Worm (Caenorhabditis elegans) whole organism, late embryonic: ENCODE measurements around the gene clp-7.

Experiments
- C08G9.2 ChIP-seq: sonication (generic microtip); optimal IDR thresholded peaks from 2 replicates; lab custom pipeline; 2016; ENCODE audit warnings: mild to moderate bottlenecking, missing genetic modification characterization, moderate library complexity, missing compliant biosample characterization
- C38D4.7 ChIP-seq: fragments of 200-800 bp; sonication (Bioruptor generic); optimal IDR thresholded peaks from 2 replicates; lab custom pipeline; 2018; ENCODE audit warnings: mild to moderate bottlenecking, missing genetic modification characterization, moderate library complexity, missing compliant biosample characterization
- K09A11.1 ChIP-seq: sonication (generic microtip); optimal IDR thresholded peaks from 2 replicates; lab custom pipeline; 2017; ENCODE audit warnings: antibody characterized with exemption, mild to moderate bottlenecking, missing genetic modification characterization, missing compliant biosample characterization; ENCODE audit not compliant: insufficient read depth
- T23F11.4 ChIP-seq: fragments of 200-800 bp; sonication (Bioruptor generic); optimal IDR thresholded peaks from 2 replicates; lab custom pipeline; 2018; ENCODE audit warnings: mild to moderate bottlenecking, missing genetic modification characterization, missing compliant biosample characterization
- ahr-1 ChIP-seq: sonication (generic microtip); optimal IDR thresholded peaks from 2 replicates; lab custom pipeline; 2016; ENCODE audit warnings: missing genetic modification characterization, missing compliant biosample characterization
- ceh-14 ChIP-seq: sonication (generic microtip); optimal IDR thresholded peaks from 2 replicates; lab custom pipeline; 2016; ENCODE audit warnings: missing genotype, missing genetic modification characterization, missing compliant biosample characterization
- ceh-24 ChIP-seq: sonication (generic microtip); optimal IDR thresholded peaks from 2 replicates; lab custom pipeline; 2016; ENCODE audit warnings: mild to moderate bottlenecking, missing genetic modification characterization, missing compliant biosample characterization
- ceh-30 ChIP-seq: fragments of 150-350 bp; optimal IDR thresholded peaks from 2 replicates; lab custom pipeline; 2014; ENCODE audit warnings: missing biosample characterization, missing genetic modification characterization
- ceh-31 ChIP-seq: sonication (generic microtip); optimal IDR thresholded peaks from 2 replicates; lab custom pipeline; 2016; ENCODE audit warnings: missing genetic modification characterization, missing compliant biosample characterization
- ceh-6 ChIP-seq: fragments of 200-800 bp; sonication (Bioruptor generic); optimal IDR thresholded peaks from 2 replicates; lab custom pipeline; 2018; ENCODE audit warnings: mild to moderate bottlenecking, missing genetic modification characterization, missing compliant biosample characterization
- dmd-4 ChIP-seq: sonication (generic microtip); optimal IDR thresholded peaks from 2 replicates; lab custom pipeline; 2016; ENCODE audit warnings: borderline replicate concordance, missing genetic modification characterization, missing compliant biosample characterization
- elt-2 ChIP-seq: sonication (generic microtip); optimal IDR thresholded peaks from 2 replicates; lab custom pipeline; 2016; ENCODE audit warnings: missing genetic modification reagents, missing genetic modification characterization, missing compliant biosample characterization
- eyg-1 ChIP-seq: sonication (generic microtip); optimal IDR thresholded peaks from 2 replicates; lab custom pipeline; 2016; ENCODE audit warnings: missing genotype, missing genetic modification characterization, missing compliant biosample characterization
- fkh-10 ChIP-seq: fragments of 150-350 bp; optimal IDR thresholded peaks from 2 replicates; lab custom pipeline; 2014; ENCODE audit warnings: missing biosample characterization, missing genetic modification reagents, missing genetic modification characterization
- fkh-6 ChIP-seq: sonication (generic microtip); optimal IDR thresholded peaks from 2 replicates; lab custom pipeline; 2016; ENCODE audit warnings: missing genetic modification characterization, missing compliant biosample characterization
- gmeb-2 ChIP-seq: sonication (generic microtip); optimal IDR thresholded peaks from 2 replicates; lab custom pipeline; 2016; ENCODE audit warnings: missing genetic modification characterization, inconsistent platforms, missing compliant biosample characterization
- hlh-13 ChIP-seq: fragments of 200-800 bp; sonication (Bioruptor generic); optimal IDR thresholded peaks from 2 replicates; lab custom pipeline; 2018; ENCODE audit warnings: mild to moderate bottlenecking, missing genetic modification characterization, missing compliant biosample characterization
- hlh-15 ChIP-seq: sonication (generic microtip); optimal IDR thresholded peaks from 2 replicates; lab custom pipeline; 2016; ENCODE audit warnings: missing genetic modification characterization, missing compliant biosample characterization
- hlh-30 ChIP-seq: sonication (generic microtip); optimal IDR thresholded peaks from 2 replicates; lab custom pipeline; 2017; ENCODE audit warnings: antibody characterized with exemption, missing genetic modification characterization, missing compliant biosample characterization; ENCODE audit not compliant: insufficient read depth
- hlh-8 ChIP-seq: sonication (generic microtip); optimal IDR thresholded peaks from 2 replicates; lab custom pipeline; 2016; ENCODE audit warnings: missing genotype, missing genetic modification characterization, missing compliant biosample characterization
- lim-6 ChIP-seq: sonication (generic microtip); optimal IDR thresholded peaks from 2 replicates; lab custom pipeline; 2016; ENCODE audit warnings: missing genetic modification characterization, missing compliant biosample characterization
- mec-3 ChIP-seq: sonication (generic microtip); optimal IDR thresholded peaks from 2 replicates; lab custom pipeline; 2016; ENCODE audit warnings: borderline replicate concordance, missing genetic modification characterization, missing compliant biosample characterization
- nfya-1 ChIP-seq: sonication (generic microtip); optimal IDR thresholded peaks from 2 replicates; lab custom pipeline; 2017; ENCODE audit warnings: missing genetic modification characterization, mild to moderate bottlenecking, missing compliant biosample characterization, antibody characterized with exemption, moderate library complexity
- odd-2 ChIP-seq: sonication (generic microtip); optimal IDR thresholded peaks from 2 replicates; lab custom pipeline; 2017; ENCODE audit warnings: antibody characterized with exemption, mild to moderate bottlenecking, missing genetic modification characterization, missing compliant biosample characterization
- pqm-1 ChIP-seq: sonication (generic microtip); optimal IDR thresholded peaks from 2 replicates; lab custom pipeline; 2016; ENCODE audit warnings: missing genetic modification characterization, missing compliant biosample characterization
- rnt-1 ChIP-seq: sonication (generic microtip); optimal IDR thresholded peaks from 2 replicates; lab custom pipeline; 2016; ENCODE audit warnings: missing genetic modification characterization, missing compliant biosample characterization
- sdc-2 ChIP-seq: sonication (generic microtip); optimal IDR thresholded peaks from 2 replicates; lab custom pipeline; 2016; ENCODE audit warnings: missing genotype, missing genetic modification characterization, missing compliant biosample characterization
- sox-2 ChIP-seq: fragments of 200-800 bp; sonication (Bioruptor generic); IDR thresholded peaks from 2 replicates; pipeline ENCODE4 v1.3.6; 2022; ENCODE audit warnings: missing genetic modification reagents, missing genetic modification characterization, missing compliant biosample characterization
- unc-3 ChIP-seq, 2 experiments: fragments of 200-800 bp in 1 of 2; sonication (Bioruptor generic) in 1 of 2; sonication (generic microtip) in 1 of 2; conservative IDR thresholded peaks in 1 of 2; optimal IDR thresholded peaks in 1 of 2; 2 replicates each; pipeline versions ENCODE4 v1.3.6 to Lab custom; 2016 to 2022; ENCODE audit warnings: missing compliant biosample characterization in 2 of 2, missing genetic modification characterization in 2 of 2, missing genetic modification reagents in 1 of 2
- unc-42 ChIP-seq: sonication (generic microtip); optimal IDR thresholded peaks from 2 replicates; lab custom pipeline; 2016; ENCODE audit warnings: missing genotype, missing genetic modification characterization, missing compliant biosample characterization
- unc-86 ChIP-seq: sonication (generic microtip); optimal IDR thresholded peaks from 2 replicates; lab custom pipeline; 2016; ENCODE audit warnings: missing genetic modification characterization, missing compliant biosample characterization

clp-7 gene

ce11 chrIV:1460686-1461085 lies 14.9 kb upstream of the clp-7 start, which contains the start of gene col-106:
Gene col-106 (minus strand): TSS chrIV:1460786.
- TF ChIP-seq C38D4.7 (GFP tag; lab: Kevin White, UChicago) (no peak), ceh-14 (no peak), ceh-6 (GFP tag; lab: Kevin White, UChicago) (no peak), gmeb-2 (tag; lab: Kevin White, UChicago) (no peak), sox-2 (GFP tag; lab: Robert Waterston, UW) (no peak)

ce11 chrIV:1459826-1460489 lies 14.2 kb upstream of the clp-7 start:
- TF ChIP-seq unc-42 (tag; lab: Kevin White, UChicago), result no peak
- no peak for TF ChIP-seq unc-3 (GFP tag; conservative IDR thresholded peaks at IDR 0.05; lab: Robert Waterston, UW)
- TF ChIP-seq unc-3 (tag; optimal IDR thresholded peaks at IDR 0.05; lab: Kevin White, UChicago), result no peak
- no peak for TF ChIP-seq T23F11.4 (GFP tag; lab: Kevin White, UChicago)
- no peak for TF ChIP-seq hlh-15 (tag; lab: Kevin White, UChicago)
- no peak for TF ChIP-seq eyg-1 (tag; lab: Kevin White, UChicago)
- no peak for TF ChIP-seq nfya-1 (tag; lab: Kevin White, UChicago)
- TF ChIP-seq ceh-24 (tag; lab: Kevin White, UChicago), result no peak

DNA sequence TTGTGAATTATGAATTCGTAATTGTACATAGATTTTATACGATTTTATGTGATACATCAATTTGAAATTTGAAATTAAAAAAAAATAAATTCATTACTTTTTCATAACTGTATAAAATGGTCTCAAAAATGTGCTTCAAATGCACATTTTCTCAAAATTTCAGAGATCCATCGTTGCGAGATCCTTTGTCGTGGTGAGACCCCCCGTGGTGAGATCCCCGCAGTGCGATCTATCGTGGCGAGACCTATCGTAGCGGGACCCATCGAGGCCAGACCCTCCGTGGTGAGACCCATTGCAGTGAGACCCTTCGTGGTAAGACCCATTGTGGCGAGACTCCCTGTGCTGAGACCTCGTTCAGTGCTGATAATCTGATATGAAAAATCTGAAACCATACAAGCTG lies 13.7 kb upstream of the clp-7 start:
- TF ChIP-seq pqm-1 (tag; lab: Kevin White, UChicago), result no peak

ce11 chrIV:1458192-1458591 lies 12.4 kb upstream of the clp-7 start:
- no peak for TF ChIP-seq K09A11.1 (tag; lab: Kevin White, UChicago)
- TF ChIP-seq hlh-13 (GFP tag; lab: Kevin White, UChicago), result no peak
- TF ChIP-seq hlh-15 (tag; lab: Kevin White, UChicago), result no peak
- TF ChIP-seq hlh-30 (tag; lab: Kevin White, UChicago), result no peak
- no peak for TF ChIP-seq C38D4.7 (GFP tag; lab: Kevin White, UChicago)
- TF ChIP-seq rnt-1, result no peak
- TF ChIP-seq ceh-31 (tag; lab: Kevin White, UChicago), result no peak
- TF ChIP-seq fkh-10 (GFP tag; lab: Kevin White, UChicago), result no peak
- no peak for TF ChIP-seq C08G9.2 (tag; lab: Kevin White, UChicago)
- TF ChIP-seq fkh-6 (tag; lab: Kevin White, UChicago), result no peak
- TF ChIP-seq ceh-30 (tag; lab: Kevin White, UChicago), result no peak
- no peak for TF ChIP-seq unc-86 (tag; lab: Kevin White, UChicago)
- no peak for TF ChIP-seq sdc-2 (tag; lab: Kevin White, UChicago)
- TF ChIP-seq hlh-8 (tag; lab: Kevin White, UChicago), result no peak
- no peak for TF ChIP-seq dmd-4 (tag; lab: Kevin White, UChicago)
- no peak for TF ChIP-seq odd-2
- TF ChIP-seq elt-2 (tag; lab: Kevin White, UChicago), result no peak
- no peak for TF ChIP-seq ahr-1 (tag; lab: Kevin White, UChicago)
- TF ChIP-seq unc-3 (GFP tag; conservative IDR thresholded peaks at IDR 0.05; lab: Robert Waterston, UW), result no peak
- no peak for TF ChIP-seq unc-3 (tag; optimal IDR thresholded peaks at IDR 0.05; lab: Kevin White, UChicago)

DNA sequence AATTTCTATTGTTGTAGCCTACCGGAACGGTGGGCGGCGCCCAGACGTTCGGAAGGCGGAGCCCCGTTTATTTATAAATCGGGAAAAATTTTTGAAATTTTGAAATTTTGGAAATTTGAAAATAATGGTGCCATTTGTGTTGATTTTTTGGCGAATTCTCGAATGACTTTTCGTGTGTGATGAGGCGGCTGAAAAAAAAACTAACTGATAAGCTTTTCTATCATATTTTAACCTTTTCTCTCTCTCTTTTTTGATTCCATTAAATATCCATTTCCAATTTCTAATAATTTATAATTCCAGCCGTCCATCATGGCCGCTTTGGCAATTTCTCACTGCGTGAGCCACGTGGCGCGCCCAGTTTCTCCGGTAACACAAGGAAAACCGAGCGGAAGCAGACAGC lies 11.0 kb upstream of the clp-7 start, which contains the start of gene nadk-1:
TSS of gene nadk-1 (plus strand) at position 301 of the 400 bp plus-strand sequence.
- TF ChIP-seq lim-6 (tag; lab: Kevin White, UChicago) (no peak), ceh-31 (tag; lab: Kevin White, UChicago) (no peak), ceh-30 (tag; lab: Kevin White, UChicago) (no peak), mec-3 (tag; lab: Kevin White, UChicago) (no peak)
